Fruit fly (Drosophila melanogaster) S2 (cell line): Measurements from ENCODE around the gene Moe.

Experiments
- CG8478 ChIP-seq: fragments of >200 bp; optimal IDR thresholded peaks from 2 replicates; lab custom pipeline; 2018
- CTCF ChIP-seq, 2 experiments: fragments of >200 bp; optimal IDR thresholded peaks; 2 replicates each; lab custom pipeline; 2018

DNA sequence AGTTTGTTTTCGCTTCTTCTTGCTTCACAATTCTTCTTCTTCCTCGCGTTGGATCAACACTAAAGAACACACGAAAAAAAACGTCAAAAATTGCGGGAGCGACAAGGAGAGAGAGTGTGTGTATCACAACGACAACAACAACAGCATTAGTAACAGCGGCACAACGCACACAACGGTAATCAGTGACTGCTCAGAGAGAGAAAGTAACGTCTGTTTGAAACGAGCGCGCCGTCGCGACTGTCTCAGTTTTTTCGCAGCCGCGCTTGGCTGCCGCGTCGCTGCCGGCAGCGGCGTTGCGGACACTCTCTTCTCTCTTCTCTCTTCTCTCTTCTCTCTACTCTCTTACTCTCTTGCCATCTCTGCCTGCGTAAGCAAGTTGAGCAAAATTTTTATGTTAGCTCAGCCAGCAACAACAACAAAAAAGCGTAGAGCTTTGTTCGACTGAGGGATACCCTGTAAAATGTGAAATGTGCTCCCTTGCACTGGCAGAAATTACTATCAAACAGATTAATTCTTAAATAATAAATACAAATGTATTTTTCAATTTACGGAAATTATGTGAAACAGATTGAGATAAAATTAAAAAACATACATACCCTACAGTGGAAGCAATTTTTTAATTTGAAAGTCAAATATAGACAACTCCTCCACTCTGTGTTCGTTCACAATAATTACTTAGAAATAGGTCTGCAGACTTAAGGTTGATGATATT is 6.4 kb downstream of the Moe start:
- TF ChIP-seq CG8478 (lab: Kevin White, UChicago) = no peak
- TF ChIP-seq CTCF (optimal IDR thresholded peaks at IDR 0.05; lab: Kevin White, UChicago) = no peak
